Worm (Caenorhabditis elegans): ENCODE data around the gene bath-4.

DNA sequence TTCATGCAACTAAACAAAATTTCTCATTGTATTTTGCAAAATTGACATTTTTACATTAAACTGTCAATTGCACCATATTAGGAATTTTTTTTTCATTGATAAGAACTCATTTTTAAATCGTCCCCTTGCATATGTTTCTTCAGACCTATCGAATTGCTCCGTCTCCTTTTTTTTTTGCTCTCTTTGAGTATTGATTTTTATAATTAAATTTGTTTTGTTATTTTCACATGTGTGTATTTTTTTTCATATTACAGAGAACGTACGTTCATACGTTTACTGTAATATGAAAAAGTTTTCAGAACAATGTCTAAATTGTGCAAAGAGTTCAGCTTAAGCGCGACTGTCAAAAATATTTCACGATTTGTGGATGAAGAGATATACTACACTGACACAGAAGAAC, 48.6 kb downstream of the bath-4 start, which contains the start of gene math-14:
- TF ChIP-seq ces-1 (GFP tag; optimal IDR thresholded peaks at IDR 0.05) (no peak), lin-13 (tag; optimal IDR thresholded peaks at IDR 0.05) (no peak), nhr-12 (tag; optimal IDR thresholded peaks at IDR 0.05) (no peak), ham-2 (GFP tag; optimal IDR thresholded peaks at IDR 0.05) (no peak), elt-3 (tag; optimal IDR thresholded peaks at IDR 0.05) (no peak), blmp-1 (tag; optimal IDR thresholded peaks at IDR 0.05) (no peak), lsy-2 (tag; optimal IDR thresholded peaks at IDR 0.05) (no peak), nhr-237 (tag; optimal IDR thresholded peaks at IDR 0.05) (no peak), ceh-43 (GFP tag; optimal IDR thresholded peaks at IDR 0.05) (no peak), mab-5 (tag; optimal IDR thresholded peaks at IDR 0.05) (no peak), pha-4 (tag; optimal IDR thresholded peaks at IDR 0.05) (no peak), sptf-1 (tag; optimal IDR thresholded peaks at IDR 0.05) (no peak)
